Worm (Caenorhabditis elegans) whole organism, young adult: Measurements from ENCODE around the gene C34C12.1.
A peak's percentile ranks its signal among the peaks of the same experiment; 100 is the strongest.
"Not testable (repeated sequence)": the region's sequence is repeated elsewhere in the genome, so short reads cannot be mapped to it uniquely, and the experiment has no call there.

ENCODE experiments used
- B0261.1 ChIP-seq: sonication (generic microtip); optimal IDR thresholded peaks from 2 replicates; lab custom pipeline; 2016; ENCODE audit warnings: mild to moderate bottlenecking, missing genetic modification characterization, moderate library complexity, missing compliant biosample characterization
- B0336.3 ChIP-seq: fragments of 200-800 bp; sonication (Bioruptor generic); IDR thresholded peaks from 2 replicates; pipeline ENCODE4 v1.3.6; 2022; ENCODE audit warnings: missing genetic modification characterization, missing compliant biosample characterization
- D2030.7 ChIP-seq: fragments of 200-800 bp; sonication (Bioruptor generic); IDR thresholded peaks from 2 replicates; pipeline ENCODE4 v1.3.6; 2022; ENCODE audit warnings: missing genetic modification reagents, missing genetic modification characterization, missing compliant biosample characterization
- F22D6.2 ChIP-seq: sonication (generic microtip); optimal IDR thresholded peaks from 2 replicates; lab custom pipeline; 2016; ENCODE audit warnings: mild to moderate bottlenecking, missing genetic modification characterization, missing compliant biosample characterization
- F55B11.4 ChIP-seq: sonication (generic microtip); optimal IDR thresholded peaks from 2 replicates; lab custom pipeline; 2016; ENCODE audit warnings: missing compliant biosample characterization, missing genetic modification characterization, borderline replicate concordance; ENCODE audit not compliant: insufficient read depth
- F57A8.1 ChIP-seq: fragments of 200-800 bp; sonication (Bioruptor generic); optimal IDR thresholded peaks from 2 replicates; lab custom pipeline; 2018; ENCODE audit warnings: mild to moderate bottlenecking, missing genetic modification characterization, moderate library complexity, missing compliant biosample characterization
- T26A5.8 ChIP-seq: sonication (generic microtip); optimal IDR thresholded peaks from 2 replicates; lab custom pipeline; 2016; ENCODE audit warnings: missing genetic modification characterization, missing compliant biosample characterization
- Y53F4B.3 ChIP-seq: fragments of 200-800 bp; sonication (Bioruptor generic); IDR thresholded peaks from 2 replicates; pipeline ENCODE4 v1.3.6; 2022; ENCODE audit warnings: missing genetic modification reagents, missing genetic modification characterization, missing compliant biosample characterization
- Y53G8AR.9 ChIP-seq: fragments of 200-800 bp; sonication (Bioruptor generic); conservative IDR thresholded peaks from 2 replicates; pipeline ENCODE4 v1.3.6; 2022; ENCODE audit warnings: missing genetic modification reagents, missing genetic modification characterization, missing compliant biosample characterization
- Y67H2A.10 ChIP-seq: fragments of 200-800 bp; sonication (Bioruptor generic); conservative IDR thresholded peaks from 2 replicates; pipeline ENCODE4 v1.3.6; 2022; ENCODE audit warnings: missing genetic modification reagents, missing genetic modification characterization, missing compliant biosample characterization
- ama-1 ChIP-seq, 3 experiments: fragments of 150-350 bp in 1 of 3; sonication (generic microtip) in 2 of 3; optimal IDR thresholded peaks; 2 replicates each; lab custom pipeline; 2014 to 2018; ENCODE audit warnings: missing biosample characterization in 2 of 3, missing genetic modification characterization in 2 of 3, missing genetic modification reagents in 2 of 3
- aptf-3 ChIP-seq: fragments of 200-800 bp; sonication (Bioruptor generic); IDR thresholded peaks from 2 replicates; pipeline ENCODE4 v1.3.6; 2022; ENCODE audit warnings: missing genetic modification characterization, missing compliant biosample characterization
- athp-1 ChIP-seq: sonication (generic microtip); optimal IDR thresholded peaks from 2 replicates; lab custom pipeline; 2017; ENCODE audit warnings: mild to moderate bottlenecking, missing genetic modification characterization, missing compliant biosample characterization
- attf-5 ChIP-seq: fragments of 200-800 bp; sonication (Bioruptor generic); optimal IDR thresholded peaks from 2 replicates; lab custom pipeline; 2018; ENCODE audit warnings: mild to moderate bottlenecking, missing genetic modification characterization, missing compliant biosample characterization
- attf-6 ChIP-seq: fragments of 200-800 bp; sonication (Bioruptor generic); IDR thresholded peaks from 2 replicates; pipeline ENCODE4 v1.3.6; 2022; ENCODE audit warnings: missing genetic modification reagents, missing genetic modification characterization, missing compliant biosample characterization
- bed-1 ChIP-seq: fragments of 200-800 bp; sonication (Bioruptor generic); IDR thresholded peaks from 2 replicates; pipeline ENCODE4 v1.3.6; 2022; ENCODE audit warnings: missing genetic modification reagents, missing genetic modification characterization, missing compliant biosample characterization
- bed-2 ChIP-seq: fragments of 200-800 bp; sonication (Bioruptor generic); IDR thresholded peaks from 2 replicates; pipeline ENCODE4 v1.3.6; 2022; ENCODE audit warnings: missing genetic modification reagents, missing genetic modification characterization, missing compliant biosample characterization
- ccch-3 ChIP-seq: fragments of 200-800 bp; sonication (Bioruptor generic); optimal IDR thresholded peaks from 2 replicates; lab custom pipeline; 2018; ENCODE audit warnings: mild to moderate bottlenecking, missing genetic modification characterization, missing compliant biosample characterization
- ceh-100 ChIP-seq: fragments of 200-800 bp; sonication (Bioruptor generic); IDR thresholded peaks from 2 replicates; pipeline ENCODE4 v1.3.6; 2022; ENCODE audit warnings: missing genetic modification reagents, missing genetic modification characterization, missing compliant biosample characterization
- chd-7 ChIP-seq: sonication (generic microtip); optimal IDR thresholded peaks from 2 replicates; lab custom pipeline; 2016; ENCODE audit warnings: mild to moderate bottlenecking, missing genetic modification characterization, moderate library complexity, missing compliant biosample characterization
- dox-1 ChIP-seq: fragments of 200-800 bp; sonication (Bioruptor generic); IDR thresholded peaks from 2 replicates; pipeline ENCODE4 v1.3.6; 2022; ENCODE audit warnings: missing genetic modification reagents, missing genetic modification characterization, missing compliant biosample characterization
- dpff-1 ChIP-seq: sonication (generic microtip); optimal IDR thresholded peaks from 2 replicates; lab custom pipeline; 2017; ENCODE audit warnings: mild to moderate bottlenecking, missing genetic modification characterization, missing compliant biosample characterization
- dpl-1 ChIP-seq: fragments of 150-350 bp; optimal IDR thresholded peaks from 2 replicates; lab custom pipeline; 2014; ENCODE audit warnings: missing biosample characterization, missing genetic modification reagents, missing genetic modification characterization
- efl-1 ChIP-seq: fragments of 150-350 bp; optimal IDR thresholded peaks from 2 replicates; lab custom pipeline; 2014; ENCODE audit warnings: missing biosample characterization, missing genetic modification reagents, missing genetic modification characterization
- egl-18 ChIP-seq: fragments of 200-800 bp; sonication (Bioruptor generic); IDR thresholded peaks from 2 replicates; pipeline ENCODE4 v1.3.6; 2022; ENCODE audit warnings: missing genetic modification reagents, missing genetic modification characterization, missing compliant biosample characterization
- hmg-1.2 ChIP-seq: fragments of 200-800 bp; sonication (Bioruptor generic); IDR thresholded peaks from 2 replicates; pipeline ENCODE4 v1.3.6; 2022; ENCODE audit warnings: missing genetic modification reagents, missing genetic modification characterization, missing compliant biosample characterization
- hmg-20 ChIP-seq: fragments of 200-800 bp; sonication (Bioruptor generic); IDR thresholded peaks from 2 replicates; pipeline ENCODE4 v1.3.6; 2022; ENCODE audit warnings: missing genetic modification reagents, missing genetic modification characterization, missing compliant biosample characterization
- hrde-1 ChIP-seq: sonication (generic microtip); optimal IDR thresholded peaks from 2 replicates; lab custom pipeline; 2016; ENCODE audit warnings: missing genetic modification characterization, mild to moderate bottlenecking, missing compliant biosample characterization, moderate library complexity, missing genotype, missing genetic modification reagents, borderline replicate concordance
- hsf-1 ChIP-seq: fragments of 200-800 bp; sonication (Bioruptor generic); IDR thresholded peaks from 2 replicates; pipeline ENCODE4 v1.3.6; 2022; ENCODE audit warnings: missing genetic modification reagents, missing genetic modification characterization, missing compliant biosample characterization
- let-526 ChIP-seq: fragments of 200-800 bp; sonication (Bioruptor generic); IDR thresholded peaks from 2 replicates; pipeline ENCODE4 v1.3.6; 2022; ENCODE audit warnings: missing genetic modification reagents, missing genetic modification characterization, missing compliant biosample characterization
- madf-3 ChIP-seq: fragments of 200-800 bp; sonication (Bioruptor generic); IDR thresholded peaks from 2 replicates; pipeline ENCODE4 v1.3.6; 2022; ENCODE audit warnings: missing genetic modification reagents, missing genetic modification characterization, missing compliant biosample characterization
- madf-8 ChIP-seq: fragments of 200-800 bp; sonication (Bioruptor generic); conservative IDR thresholded peaks from 2 replicates; pipeline ENCODE4 v1.3.6; 2022; ENCODE audit warnings: missing genetic modification reagents, missing genetic modification characterization, missing compliant biosample characterization
- mel-28 ChIP-seq: sonication (generic microtip); optimal IDR thresholded peaks from 2 replicates; lab custom pipeline; 2016; ENCODE audit warnings: borderline replicate concordance, mild to moderate bottlenecking, missing genetic modification characterization, missing compliant biosample characterization
- nfyb-1 ChIP-seq: fragments of 200-800 bp; sonication (Bioruptor generic); IDR thresholded peaks from 2 replicates; pipeline ENCODE4 v1.3.6; 2022; ENCODE audit warnings: missing genetic modification reagents, missing genetic modification characterization, missing compliant biosample characterization
- nhr-27 ChIP-seq: fragments of 200-800 bp; sonication (Bioruptor generic); optimal IDR thresholded peaks from 2 replicates; lab custom pipeline; 2018; ENCODE audit warnings: mild to moderate bottlenecking, missing genetic modification characterization, moderate library complexity, missing compliant biosample characterization
- pha-4 ChIP-seq: fragments of 150-350 bp; sonication (generic microtip); optimal IDR thresholded peaks from 2 replicates; lab custom pipeline; 2014; ENCODE audit warnings: missing biosample characterization, missing genetic modification reagents, missing genetic modification characterization
- repo-1 ChIP-seq: sonication (generic microtip); optimal IDR thresholded peaks from 2 replicates; lab custom pipeline; 2017; ENCODE audit warnings: mild to moderate bottlenecking, missing genetic modification characterization, missing compliant biosample characterization
- sea-2 ChIP-seq: fragments of 200-800 bp; sonication (Bioruptor generic); IDR thresholded peaks from 2 replicates; pipeline ENCODE4 v1.3.6; 2022; ENCODE audit warnings: missing genetic modification characterization, missing compliant biosample characterization
- snpc-1.1 ChIP-seq: sonication (generic microtip); optimal IDR thresholded peaks from 2 replicates; lab custom pipeline; 2017; ENCODE audit warnings: missing genetic modification characterization, mild to moderate bottlenecking, missing compliant biosample characterization, antibody characterized with exemption, moderate library complexity, missing genotype, missing genetic modification reagents; ENCODE audit not compliant: insufficient read depth
- somi-1 ChIP-seq: fragments of 200-800 bp; sonication (Bioruptor generic); optimal IDR thresholded peaks from 2 replicates; lab custom pipeline; 2018; ENCODE audit warnings: mild to moderate bottlenecking, missing genetic modification characterization, missing compliant biosample characterization
- tbp1 ChIP-seq: fragments of 200-800 bp; sonication (Bioruptor generic); optimal IDR thresholded peaks from 2 replicates; lab custom pipeline; 2018; ENCODE audit warnings: mild to moderate bottlenecking, missing genetic modification characterization, missing compliant biosample characterization
- xnd-1 ChIP-seq: sonication (generic microtip); optimal IDR thresholded peaks from 2 replicates; lab custom pipeline; 2016; ENCODE audit warnings: missing genotype, missing genetic modification reagents, missing genetic modification characterization, missing compliant biosample characterization
- ztf-22 ChIP-seq: fragments of 200-800 bp; sonication (Bioruptor generic); optimal IDR thresholded peaks from 2 replicates; lab custom pipeline; 2018; ENCODE audit warnings: mild to moderate bottlenecking, missing genetic modification characterization, moderate library complexity, missing compliant biosample characterization
- ztf-25 ChIP-seq: fragments of 200-800 bp; sonication (Bioruptor generic); IDR thresholded peaks from 2 replicates; pipeline ENCODE4 v1.3.6; 2022; ENCODE audit warnings: missing genetic modification reagents, missing genetic modification characterization, missing compliant biosample characterization
- ztf-26 ChIP-seq: sonication (generic microtip); optimal IDR thresholded peaks from 2 replicates; lab custom pipeline; 2017; ENCODE audit warnings: missing genetic modification characterization, missing compliant biosample characterization
- ztf-6 ChIP-seq: fragments of 200-800 bp; sonication (Bioruptor generic); IDR thresholded peaks from 2 replicates; pipeline ENCODE4 v1.3.6; 2022; ENCODE audit warnings: missing genetic modification reagents, missing genetic modification characterization, missing compliant biosample characterization

Gene C34C12.1

ce11 chrIII:3453486-3453885, 659 bp upstream of the C34C12.1 start, which contains the start of gene C34C12.2:
TSS of gene C34C12.2 (plus strand) at chrIII:3453786.
- not testable (repeated sequence) for TF ChIP-seq bed-2 (GFP tag; lab: Robert Waterston, UW); dox-1 (GFP tag; lab: Robert Waterston, UW); repo-1 (tag; lab: Kevin White, UChicago)

- TF ChIP-seq pha-4, result peak; percentile 96
- TF ChIP-seq tbp1 (GFP tag; lab: Kevin White, UChicago), result peak; percentile 77
- peak; percentile 98 for TF ChIP-seq nfyb-1 (GFP tag; lab: Robert Waterston, UW)
- TF ChIP-seq attf-6 (GFP tag; lab: Robert Waterston, UW), result no peak
- peak; percentile 94 for TF ChIP-seq dox-1 (GFP tag; lab: Robert Waterston, UW)
- peak; percentile 82 for TF ChIP-seq efl-1
- TF ChIP-seq F57A8.1 (GFP tag; lab: Kevin White, UChicago), result no peak
- peak; percentile 60 for TF ChIP-seq ztf-22 (GFP tag; lab: Kevin White, UChicago)
- peak; percentile 97 for TF ChIP-seq attf-5
- TF ChIP-seq ama-1 (optimal IDR thresholded peaks at IDR 0.05; lab: Kevin White, UChicago), result peak; percentile 45
- TF ChIP-seq ama-1 (GFP tag; optimal IDR thresholded peaks at IDR 0.05; lab: Kevin White, UChicago), result no peak
- TF ChIP-seq ccch-3 (GFP tag; lab: Kevin White, UChicago), result no peak
- TF ChIP-seq Y67H2A.10, result peak; percentile 75
- TF ChIP-seq hrde-1 (tag; lab: Kevin White, UChicago), result peak; percentile 4
- peak; percentile 88 for TF ChIP-seq chd-7 (tag; lab: Kevin White, UChicago)
- 0 out of 2 replicates have a peak, but pooled peaks have one; percentile 52 for TF ChIP-seq bed-2 (GFP tag; lab: Robert Waterston, UW)
- TF ChIP-seq D2030.7 (GFP tag; lab: Robert Waterston, UW), result peak; percentile 90
- TF ChIP-seq B0261.1 (tag; lab: Kevin White, UChicago), result peak; percentile 36
- no peak for TF ChIP-seq aptf-3 (GFP tag; lab: Robert Waterston, UW)
- TF ChIP-seq ztf-26 (tag; lab: Kevin White, UChicago), result peak; percentile 98
- no peak for TF ChIP-seq nhr-27
- peak; percentile 93 for TF ChIP-seq athp-1 (tag; lab: Kevin White, UChicago)
- TF ChIP-seq B0336.3, result peak; percentile 96
- TF ChIP-seq ztf-25 (GFP tag; lab: Robert Waterston, UW), result no peak
- peak; percentile 57 for TF ChIP-seq madf-8 (GFP tag; lab: Robert Waterston, UW)
- TF ChIP-seq snpc-1.1 (tag; lab: Kevin White, UChicago), result peak; percentile 21
- no peak for TF ChIP-seq dpff-1
- no peak for TF ChIP-seq F55B11.4 (tag; lab: Kevin White, UChicago)
- TF ChIP-seq dpl-1 (GFP tag; lab: Kevin White, UChicago), result peak; percentile 72
- no peak for TF ChIP-seq T26A5.8 (tag; lab: Kevin White, UChicago)
- TF ChIP-seq mel-28 (tag; lab: Kevin White, UChicago), result peak; percentile 41
- TF ChIP-seq hmg-1.2, result peak; percentile 99
- peak; percentile 73 for TF ChIP-seq hsf-1
- TF ChIP-seq bed-1 (GFP tag; lab: Robert Waterston, UW), result no peak
- 0 out of 2 replicates have a peak, but pooled peaks have one; percentile 65 for TF ChIP-seq sea-2 (GFP tag; lab: Robert Waterston, UW)
- TF ChIP-seq egl-18 (GFP tag; lab: Robert Waterston, UW), result peak; percentile 91
- no peak for TF ChIP-seq Y53F4B.3 (GFP tag; lab: Robert Waterston, UW)
- TF ChIP-seq madf-3 (GFP tag; lab: Robert Waterston, UW), result peak; percentile 95
- TF ChIP-seq somi-1 (GFP tag; lab: Kevin White, UChicago), result peak; percentile 96
- TF ChIP-seq xnd-1 (tag; lab: Kevin White, UChicago), result peak; percentile 36
- peak; percentile 80 for TF ChIP-seq hmg-20 (GFP tag; lab: Robert Waterston, UW)
- peak; percentile 92 for TF ChIP-seq F22D6.2 (tag; lab: Kevin White, UChicago)
- peak; percentile 33; the same call in 1 of the 2 replicates for TF ChIP-seq ztf-6 (GFP tag; lab: Robert Waterston, UW)
- TF ChIP-seq Y53G8AR.9 (GFP tag; lab: Robert Waterston, UW), result peak; percentile 96
- TF ChIP-seq let-526 (GFP tag; lab: Robert Waterston, UW), result peak; percentile 90
- peak; percentile 91 for TF ChIP-seq ceh-100 (GFP tag; lab: Robert Waterston, UW)
Observed at ce11 chrIII:3456226-3456625, 2.1 kb downstream of the C34C12.1 start.
